Fruit fly (Drosophila melanogaster): ENCODE measurements around the gene CG9205.

Gene CG9205

dm6 chr3L:1031716-1032115 lies 2.8 kb upstream of the CG9205 start:
- no peak for TF ChIP-seq brk (GFP tag; optimal IDR thresholded peaks at IDR 0.05)
- TF ChIP-seq rgr (GFP tag; optimal IDR thresholded peaks at IDR 0.05): no peak
- TF ChIP-seq h (GFP tag; optimal IDR thresholded peaks at IDR 0.05): no peak
- TF ChIP-seq br (GFP tag; optimal IDR thresholded peaks at IDR 0.05): no peak
- TF ChIP-seq tai (GFP tag; optimal IDR thresholded peaks at IDR 0.05): no peak
- TF ChIP-seq ey (GFP tag; optimal IDR thresholded peaks at IDR 0.05): no peak
- TF ChIP-seq CG32264 (GFP tag; optimal IDR thresholded peaks at IDR 0.05): no peak
- no peak for TF ChIP-seq Jra (GFP tag; optimal IDR thresholded peaks at IDR 0.05)
- TF ChIP-seq psq (GFP tag; optimal IDR thresholded peaks at IDR 0.05): peak; percentile 67
- TF ChIP-seq dl (GFP tag; optimal IDR thresholded peaks at IDR 0.05; ENCODE audit: insufficient read depth in 1 of 2, partially characterized antibody in 2 of 2): no peak
- no peak for TF ChIP-seq GATAd (GFP tag; optimal IDR thresholded peaks at IDR 0.05)
- peak; percentile 47 for TF ChIP-seq fru (GFP tag; optimal IDR thresholded peaks at IDR 0.05)
- no peak for TF ChIP-seq dsf (GFP tag; optimal IDR thresholded peaks at IDR 0.05; ENCODE audit: borderline replicate concordance)
- peak; percentile 62 for TF ChIP-seq woc (GFP tag; optimal IDR thresholded peaks at IDR 0.05)
- peak in 1 of 2 experiments; percentile 41 for TF ChIP-seq foxo (GFP tag; optimal IDR thresholded peaks at IDR 0.05)
- peak; percentile 3 for TF ChIP-seq Hnf4 (GFP tag; optimal IDR thresholded peaks at IDR 0.05)

dm6 chr3L:1032569-1032968 lies 1.9 kb upstream of the CG9205 start:
- TF ChIP-seq CrebA (GFP tag; optimal IDR thresholded peaks at IDR 0.05; ENCODE audit: borderline replicate concordance) (no peak), dsf (GFP tag; optimal IDR thresholded peaks at IDR 0.05; ENCODE audit: borderline replicate concordance) (peak; percentile 70), N (GFP tag; optimal IDR thresholded peaks at IDR 0.05) (no peak), CG32264 (GFP tag; optimal IDR thresholded peaks at IDR 0.05) (peak; percentile 88), Hr78 (GFP tag; optimal IDR thresholded peaks at IDR 0.05) (no peak), OdsH (GFP tag; optimal IDR thresholded peaks at IDR 0.05) (peak; percentile 95), Dfd (GFP tag; optimal IDR thresholded peaks at IDR 0.05) (no peak), lola (GFP tag; optimal IDR thresholded peaks at IDR 0.05) (no peak), GATAd (GFP tag; optimal IDR thresholded peaks at IDR 0.05) (peak; percentile 74), foxo (GFP tag; optimal IDR thresholded peaks at IDR 0.05) (peak in 1 of 2 experiments; percentile 96), Jra (GFP tag; optimal IDR thresholded peaks at IDR 0.05) (peak; percentile 61), jim (GFP tag; optimal IDR thresholded peaks at IDR 0.05) (no peak), woc (GFP tag; optimal IDR thresholded peaks at IDR 0.05) (peak; percentile 87), h (GFP tag; optimal IDR thresholded peaks at IDR 0.05) (peak; percentile 92), ey (GFP tag; optimal IDR thresholded peaks at IDR 0.05) (peak; percentile 96), fru (GFP tag; optimal IDR thresholded peaks at IDR 0.05) (peak; percentile 89), dl (GFP tag; optimal IDR thresholded peaks at IDR 0.05; ENCODE audit: insufficient read depth in 1 of 2, partially characterized antibody in 2 of 2) (no peak), Hr83 (GFP tag; optimal IDR thresholded peaks at IDR 0.05; ENCODE audit: poor library complexity, severe bottlenecking) (peak; percentile 27), Rel (GFP tag; optimal IDR thresholded peaks at IDR 0.05) (peak; percentile 46), Rel (tag; optimal IDR thresholded peaks at IDR 0.05) (peak; percentile 13), sv (GFP tag; optimal IDR thresholded peaks at IDR 0.05) (peak; percentile 12), tai (GFP tag; optimal IDR thresholded peaks at IDR 0.05) (no peak), psq (GFP tag; optimal IDR thresholded peaks at IDR 0.05) (peak; percentile 91), HLH106 (tag; optimal IDR thresholded peaks at IDR 0.05) (peak; percentile 88), Dif (GFP tag; optimal IDR thresholded peaks at IDR 0.05; ENCODE audit: partially characterized antibody) (no peak), Abd-B (GFP tag; optimal IDR thresholded peaks at IDR 0.05) (no peak), pan (optimal IDR thresholded peaks at IDR 0.05) (no peak), brk (GFP tag; optimal IDR thresholded peaks at IDR 0.05) (peak; percentile 81), sage (GFP tag; optimal IDR thresholded peaks at IDR 0.05) (peak; percentile 94), Vsx2 (GFP tag; optimal IDR thresholded peaks at IDR 0.05; ENCODE audit: partially characterized antibody) (no peak), br (GFP tag; optimal IDR thresholded peaks at IDR 0.05) (peak; percentile 96), rgr (GFP tag; optimal IDR thresholded peaks at IDR 0.05) (peak; percentile 96), CG9705 (GFP tag; optimal IDR thresholded peaks at IDR 0.05) (peak; percentile 68), Myc (optimal IDR thresholded peaks at IDR 0.05) (no peak), dmrt93B (GFP tag; optimal IDR thresholded peaks at IDR 0.05) (peak; percentile 90), Sp1 (GFP tag; optimal IDR thresholded peaks at IDR 0.05) (peak; percentile 93), usp (GFP tag; optimal IDR thresholded peaks at IDR 0.05) (no peak), Hnf4 (GFP tag; optimal IDR thresholded peaks at IDR 0.05) (peak; percentile 95), Mio (GFP tag; optimal IDR thresholded peaks at IDR 0.05) (peak; percentile 78)

Data from whole organism, wandering third instar larva.